Fruit fly (Drosophila melanogaster): ENCODE results near the gene CG33928.

CG33928 gene

dm6 chr2L:17477710-17478109, 41.3 kb upstream of the CG33928 start, which contains the start of gene cass (continued):
- TF ChIP-seq CG14860 (GFP tag; IDR thresholded peaks at IDR 0.05; ENCODE audit: partially characterized antibody): peak; percentile 84
- peak; percentile 59 for TF ChIP-seq CG2712 (tag; optimal IDR thresholded peaks at IDR 0.05)
- peak; percentile 89 for TF ChIP-seq pzg (GFP tag; optimal IDR thresholded peaks at IDR 0.05)
- TF ChIP-seq Poxn (GFP tag; IDR thresholded peaks at IDR 0.05): no peak
- peak; percentile 93 for TF ChIP-seq unc-4 (GFP tag; IDR thresholded peaks at IDR 0.05; ENCODE audit: partially characterized antibody)
- TF ChIP-seq Max (GFP tag; optimal IDR thresholded peaks at IDR 0.05): peak; percentile 4
- TF ChIP-seq tap (tag; optimal IDR thresholded peaks at IDR 0.05): no peak
- TF ChIP-seq CG4424 (GFP tag; optimal IDR thresholded peaks at IDR 0.05): no peak
- TF ChIP-seq CG13894 (tag; optimal IDR thresholded peaks at IDR 0.05): peak; percentile 13
- peak; percentile 46 for TF ChIP-seq dm (GFP tag; optimal IDR thresholded peaks at IDR 0.05)
- TF ChIP-seq chinmo (GFP tag; IDR thresholded peaks at IDR 0.05; ENCODE audit: partially characterized antibody): peak; percentile 76; the same call in 1 of the 4 replicates
- peak; percentile 29; the same call in 1 of the 3 replicates for TF ChIP-seq CG2199 (GFP tag; IDR thresholded peaks at IDR 0.05)
- peak; percentile 59 for TF ChIP-seq CG30020 (tag; optimal IDR thresholded peaks at IDR 0.05)
- peak; percentile 4 for TF ChIP-seq CG12391 (tag; optimal IDR thresholded peaks at IDR 0.05)
- TF ChIP-seq E2f2 (GFP tag; IDR thresholded peaks at IDR 0.05): peak; percentile 71
- TF ChIP-seq grau (tag; optimal IDR thresholded peaks at IDR 0.05): peak; percentile 31
- TF ChIP-seq Ravus (GFP tag; IDR thresholded peaks at IDR 0.05): no peak
- TF ChIP-seq CG10462 (GFP tag; optimal IDR thresholded peaks at IDR 0.05): peak; percentile 100
- peak; percentile 9 for TF ChIP-seq dmrt11E (tag; optimal IDR thresholded peaks at IDR 0.05)
- TF ChIP-seq CG15269 (tag; optimal IDR thresholded peaks at IDR 0.05): peak; percentile 23
- no peak for TF ChIP-seq sug (tag; optimal IDR thresholded peaks at IDR 0.05)
- TF ChIP-seq z (GFP tag; IDR thresholded peaks at IDR 0.05): no peak
- peak; percentile 73 for TF ChIP-seq CoRest (tag; optimal IDR thresholded peaks at IDR 0.05)
- peak; percentile 17 for TF ChIP-seq Elba2 (GFP tag; optimal IDR thresholded peaks at IDR 0.05)

dm6 chr2L:17472582-17473524, 36.5 kb upstream of the CG33928 start, which contains the start of gene BicD:
BicD (minus strand) TSS chr2L:17473215.
- no peak for TF ChIP-seq zfh2 (GFP tag; optimal IDR thresholded peaks at IDR 0.05)
- no peak for TF ChIP-seq CG43689 (GFP tag; IDR thresholded peaks at IDR 0.05)
- no peak for TF ChIP-seq schlank (tag; optimal IDR thresholded peaks at IDR 0.05)
- peak; percentile 7 for TF ChIP-seq CG6254 (GFP tag; optimal IDR thresholded peaks at IDR 0.05)
- no peak for TF ChIP-seq wdn (GFP tag; IDR thresholded peaks at IDR 0.05)
- no peak for TF ChIP-seq pan (optimal IDR thresholded peaks at IDR 0.05)
- no peak for TF ChIP-seq pan (GFP tag; optimal IDR thresholded peaks at IDR 0.05 in 1 of 2, IDR thresholded peaks at IDR 0.05 in 1 of 2)
- peak in 1 of 2 experiments; percentile 62 for TF ChIP-seq Pdp1 (GFP tag; optimal IDR thresholded peaks at IDR 0.05)
- TF ChIP-seq Ets65A (GFP tag): no peak
- TF ChIP-seq ems (GFP tag; optimal IDR thresholded peaks at IDR 0.05): no peak
- no peak for TF ChIP-seq CG13775 (GFP tag; optimal IDR thresholded peaks at IDR 0.05)
- TF ChIP-seq CG17802 (tag; optimal IDR thresholded peaks at IDR 0.05): peak; percentile 46
- no peak for TF ChIP-seq fru (optimal IDR thresholded peaks at IDR 0.05)
- TF ChIP-seq CG9437 (GFP tag; optimal IDR thresholded peaks at IDR 0.05): no peak
- no peak for TF ChIP-seq Fer1 (GFP tag; optimal IDR thresholded peaks at IDR 0.05)
- no peak for TF ChIP-seq emc (GFP tag; optimal IDR thresholded peaks at IDR 0.05)
- TF ChIP-seq ato (GFP tag; IDR thresholded peaks at IDR 0.05; ENCODE audit: partially characterized antibody): peak; percentile 32; the same call in 1 of the 2 replicates
- peak; percentile 31 for TF ChIP-seq lab (GFP tag; optimal IDR thresholded peaks at IDR 0.05)
- no peak for TF ChIP-seq salm (tag; optimal IDR thresholded peaks at IDR 0.05)
- peak; percentile 51 for TF ChIP-seq CG13894 (tag; optimal IDR thresholded peaks at IDR 0.05)
- peak; percentile 9 for TF ChIP-seq CG7745 (tag; optimal IDR thresholded peaks at IDR 0.05)
- TF ChIP-seq CG15269 (tag; optimal IDR thresholded peaks at IDR 0.05): no peak
- no peak for TF ChIP-seq CG33557 (GFP tag; optimal IDR thresholded peaks at IDR 0.05)
- no peak for TF ChIP-seq cato (GFP tag; optimal IDR thresholded peaks at IDR 0.05; ENCODE audit: borderline replicate concordance)
- TF ChIP-seq cad (GFP tag; optimal IDR thresholded peaks at IDR 0.05): no peak
- no peak for TF ChIP-seq h (optimal IDR thresholded peaks at IDR 0.05)
- TF ChIP-seq CG3847 (GFP tag; IDR thresholded peaks at IDR 0.05): no peak
